Fruit fly (Drosophila melanogaster) whole organism, wandering third instar larva: ENCODE data around the gene CG13311.
A peak's percentile ranks its signal among the peaks of the same experiment; 100 is the strongest.

Source experiments
- Abd-B ChIP-seq: fragments of >200 bp; optimal IDR thresholded peaks from 2 replicates; lab custom pipeline; 2017; ENCODE audit warnings: missing biosample characterization, missing genetic modification characterization
- CG9705 ChIP-seq: fragments of 200-800 bp; sonication (Bioruptor generic); optimal IDR thresholded peaks from 2 replicates; lab custom pipeline; 2018; ENCODE audit warnings: missing biosample characterization, mild to moderate bottlenecking, missing genetic modification characterization
- CrebA ChIP-seq: fragments of 200-800 bp; sonication (Bioruptor generic); optimal IDR thresholded peaks from 2 replicates; lab custom pipeline; 2016; ENCODE audit warnings: missing biosample characterization, mild to moderate bottlenecking, missing genetic modification characterization, borderline replicate concordance
- Dif ChIP-seq: fragments of 200-275, 200-300 bp; sonication (Bioruptor generic); optimal IDR thresholded peaks from 2 replicates; lab custom pipeline; 2018; ENCODE audit warnings: missing biosample characterization, missing genetic modification characterization; ENCODE audit not compliant: partially characterized antibody
- GATAd ChIP-seq: sonication (Bioruptor generic); optimal IDR thresholded peaks from 2 replicates; lab custom pipeline; 2016; ENCODE audit warnings: missing biosample characterization, missing genetic modification characterization
- HLH106 ChIP-seq: fragments of 200-800 bp; optimal IDR thresholded peaks from 3 replicates; lab custom pipeline; 2019; ENCODE audit warnings: missing biosample characterization, mild to moderate bottlenecking, missing genetic modification characterization, moderate library complexity
- Hnf4 ChIP-seq: fragments of 200-800 bp; sonication (Bioruptor generic); optimal IDR thresholded peaks from 2 replicates; lab custom pipeline; 2016; ENCODE audit warnings: missing biosample characterization, mild to moderate bottlenecking, missing genetic modification characterization
- Hr78 ChIP-seq: fragments of >200 bp; optimal IDR thresholded peaks from 2 replicates; lab custom pipeline; 2017; ENCODE audit warnings: missing biosample characterization, missing genetic modification characterization
- Hr83 ChIP-seq: fragments of 200-300 bp; sonication (Bioruptor generic); optimal IDR thresholded peaks from 2 replicates; lab custom pipeline; 2016; ENCODE audit warnings: missing biosample characterization, mild to moderate bottlenecking, missing genetic modification characterization, moderate library complexity; ENCODE audit not compliant: poor library complexity, severe bottlenecking
- Jra ChIP-seq: sonication (Bioruptor generic); optimal IDR thresholded peaks from 2 replicates; lab custom pipeline; 2016; ENCODE audit warnings: missing biosample characterization, missing genetic modification characterization
- Mio ChIP-seq: sonication (Bioruptor generic); optimal IDR thresholded peaks from 2 replicates; lab custom pipeline; 2016; ENCODE audit warnings: missing biosample characterization, missing genetic modification characterization
- Myc ChIP-seq: fragments of >200 bp; optimal IDR thresholded peaks from 2 replicates; lab custom pipeline; 2017
- N ChIP-seq: fragments of >200 bp; optimal IDR thresholded peaks from 2 replicates; lab custom pipeline; 2018; ENCODE audit warnings: missing biosample characterization, missing external identifiers, missing genetic modification characterization
- OdsH ChIP-seq: fragments of 200-800 bp; sonication (Bioruptor generic); optimal IDR thresholded peaks from 2 replicates; lab custom pipeline; 2016; ENCODE audit warnings: missing biosample characterization, mild to moderate bottlenecking, missing genetic modification characterization
- Rel ChIP-seq, 2 experiments: fragments of 200-800 bp; sonication (Bioruptor generic) in 1 of 2; optimal IDR thresholded peaks; 2 replicates in 1 of 2; 3 replicates in 1 of 2; lab custom pipeline; 2016 to 2019; ENCODE audit warnings: mild to moderate bottlenecking in 2 of 2, missing biosample characterization in 2 of 2, missing genetic modification characterization in 2 of 2, moderate library complexity in 1 of 2
- Sp1 ChIP-seq: fragments of 200-800 bp; sonication (Bioruptor generic); optimal IDR thresholded peaks from 3 replicates; lab custom pipeline; 2019; ENCODE audit warnings: missing biosample characterization, mild to moderate bottlenecking, missing genetic modification characterization, moderate library complexity
- br ChIP-seq: fragments of 200-800 bp; sonication (Bioruptor generic); optimal IDR thresholded peaks from 2 replicates; lab custom pipeline; 2016; ENCODE audit warnings: missing biosample characterization, missing genetic modification characterization
- dl ChIP-seq, 2 experiments: fragments of 175-275, 200-275 bp in 1 of 2; fragments of 200-275 bp in 1 of 2; sonication (Bioruptor generic); optimal IDR thresholded peaks; lab custom pipeline; 2018; ENCODE audit warnings: mild to moderate bottlenecking in 2 of 2, missing biosample characterization in 2 of 2, missing genetic modification characterization in 2 of 2, moderate library complexity in 2 of 2; ENCODE audit not compliant: partially characterized antibody in 2 of 2, insufficient read depth in 1 of 2
- dmrt93B ChIP-seq: fragments of 200-800 bp; sonication (Bioruptor generic); optimal IDR thresholded peaks from 2 replicates; lab custom pipeline; 2018; ENCODE audit warnings: missing biosample characterization, mild to moderate bottlenecking, missing genetic modification characterization
- dsf ChIP-seq: sonication (Bioruptor generic); optimal IDR thresholded peaks from 2 replicates; lab custom pipeline; 2016; ENCODE audit warnings: missing biosample characterization, missing genetic modification characterization, borderline replicate concordance
- ey ChIP-seq: fragments of 200-800 bp; sonication (Bioruptor generic); optimal IDR thresholded peaks from 2 replicates; lab custom pipeline; 2016; ENCODE audit warnings: missing biosample characterization, missing genetic modification characterization
- foxo ChIP-seq, 2 experiments: fragments of 200-800 bp; sonication (Bioruptor generic); optimal IDR thresholded peaks; 2 replicates in 1 of 2; 3 replicates in 1 of 2; lab custom pipeline; 2016 to 2017; ENCODE audit warnings: missing biosample characterization in 2 of 2, missing genetic modification characterization in 2 of 2
- fru ChIP-seq: fragments of 200-800 bp; sonication (Bioruptor generic); optimal IDR thresholded peaks from 3 replicates; lab custom pipeline; 2016; ENCODE audit warnings: missing biosample characterization, mild to moderate bottlenecking, missing genetic modification characterization
- h ChIP-seq: fragments of 200-800 bp; sonication (Bioruptor generic); optimal IDR thresholded peaks from 3 replicates; lab custom pipeline; 2016; ENCODE audit warnings: missing biosample characterization, mild to moderate bottlenecking, missing genetic modification characterization
- pan ChIP-seq: fragments of >200 bp; optimal IDR thresholded peaks from 2 replicates; lab custom pipeline; 2017
- psq ChIP-seq: fragments of 200-800 bp; sonication (Bioruptor generic); optimal IDR thresholded peaks from 3 replicates; lab custom pipeline; 2017; ENCODE audit warnings: missing biosample characterization, mild to moderate bottlenecking, missing genetic modification characterization, moderate library complexity
- rgr ChIP-seq: fragments of 200-800 bp; sonication (Bioruptor generic); optimal IDR thresholded peaks from 3 replicates; lab custom pipeline; 2016; ENCODE audit warnings: missing biosample characterization, mild to moderate bottlenecking, missing genetic modification characterization
- sage ChIP-seq: fragments of 200-800 bp; sonication (Bioruptor generic); optimal IDR thresholded peaks from 2 replicates; lab custom pipeline; 2016; ENCODE audit warnings: missing biosample characterization, mild to moderate bottlenecking, missing genetic modification characterization
- sv ChIP-seq: fragments of 200-800 bp; sonication (Bioruptor generic); optimal IDR thresholded peaks from 3 replicates; lab custom pipeline; 2016; ENCODE audit warnings: missing biosample characterization, missing genetic modification characterization
- usp ChIP-seq: fragments of >200 bp; optimal IDR thresholded peaks from 2 replicates; lab custom pipeline; 2017; ENCODE audit warnings: missing biosample characterization, missing genetic modification characterization
- woc ChIP-seq: sonication (Bioruptor generic); optimal IDR thresholded peaks from 2 replicates; lab custom pipeline; 2016; ENCODE audit warnings: missing biosample characterization, mild to moderate bottlenecking, missing genetic modification characterization

The CG13311 gene

DNA sequence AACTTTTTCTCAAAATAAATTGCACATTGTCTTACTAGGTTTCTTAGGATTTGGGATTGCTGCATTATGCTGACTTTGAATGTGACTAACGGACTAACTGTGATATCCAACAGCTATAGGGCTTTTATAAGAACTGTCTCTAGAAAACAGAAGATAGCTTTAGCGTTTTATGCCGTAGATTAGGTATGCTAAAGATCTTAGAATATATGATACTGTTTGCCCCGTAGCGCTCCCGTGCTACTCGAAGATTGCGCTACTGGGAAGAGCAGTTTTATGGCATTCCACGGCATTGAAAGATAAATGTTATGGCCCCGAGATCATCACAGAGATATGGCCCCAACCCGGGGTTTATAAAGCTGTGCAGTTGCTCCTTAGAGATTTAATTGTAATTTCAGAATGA is at the start of gene CG13311, which contains the start of gene CG34426:
TSS of gene CG13311 (minus strand) at position 101 of the 400 bp plus-strand sequence.
TSS of gene CG34426 (plus strand) at position 400 of the 400 bp plus-strand sequence.
- TF ChIP-seq sage (GFP tag; lab: Kevin White, UChicago) (no peak), Hnf4 (GFP tag; lab: Kevin White, UChicago) (no peak), Sp1 (GFP tag; lab: Kevin White, UChicago) (no peak), Abd-B (no peak), sv (GFP tag; lab: Kevin White, UChicago) (no peak), rgr (GFP tag; lab: Kevin White, UChicago) (no peak), Dif (GFP tag; lab: Kevin White, UChicago) (no peak), dl (GFP tag; optimal IDR thresholded peaks at IDR 0.05; lab: Kevin White, UChicago; ENCODE audit: insufficient read depth in 1 of 2, partially characterized antibody in 2 of 2) (no peak), GATAd (no peak), h (GFP tag; lab: Kevin White, UChicago) (no peak), Myc (no peak), br (no peak), N (GFP tag; lab: Kevin White, UChicago) (no peak), foxo (GFP tag; optimal IDR thresholded peaks at IDR 0.05; lab: Kevin White, UChicago) (no peak), psq (no peak), CG9705 (GFP tag; lab: Kevin White, UChicago) (no peak)

DNA sequence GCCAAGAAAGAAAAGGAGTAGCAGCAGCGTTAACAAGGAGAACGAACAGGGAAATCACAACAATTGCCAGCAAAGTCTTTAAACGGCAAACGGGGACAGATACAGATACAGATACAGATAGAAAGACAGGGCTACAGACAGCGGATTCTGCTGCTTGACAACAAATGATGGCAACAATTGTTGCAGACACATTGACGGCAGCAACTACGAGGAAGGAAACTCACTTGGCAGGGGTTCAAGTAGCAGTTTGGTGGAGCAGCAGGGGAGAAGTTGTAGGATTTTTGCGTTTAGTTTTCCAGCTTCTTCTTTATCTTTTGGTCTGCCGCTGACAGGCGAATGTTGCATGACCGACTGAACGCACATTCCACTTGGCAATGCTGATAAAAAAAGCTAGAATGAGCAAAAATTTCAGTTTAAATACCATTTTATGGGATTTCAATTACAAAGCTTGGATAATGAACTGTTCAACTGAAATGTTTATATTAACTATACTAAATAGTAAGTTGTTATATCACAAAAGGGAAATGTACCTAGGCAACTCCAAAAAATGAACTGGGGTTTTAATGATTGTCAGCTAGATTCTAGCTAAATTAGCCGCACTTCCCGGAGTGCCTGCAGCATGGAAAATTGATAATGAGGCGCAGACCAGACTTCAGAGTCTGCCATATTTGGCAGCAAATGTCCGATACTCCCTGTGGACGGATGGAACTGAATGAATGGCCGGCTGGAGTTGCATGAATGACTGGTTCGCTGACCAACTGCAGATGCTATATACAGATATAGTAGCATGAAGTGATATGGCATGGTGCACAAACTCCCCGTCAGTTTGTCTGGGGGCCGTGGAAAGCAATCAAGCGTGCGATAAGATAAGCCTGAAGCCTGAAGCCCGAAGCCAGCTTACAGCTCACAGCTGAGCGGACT is 49.1 kb upstream of the CG13311 start:
- no peak for TF ChIP-seq pan
- no peak for TF ChIP-seq HLH106 (tag; lab: Kevin White, UChicago)

DNA sequence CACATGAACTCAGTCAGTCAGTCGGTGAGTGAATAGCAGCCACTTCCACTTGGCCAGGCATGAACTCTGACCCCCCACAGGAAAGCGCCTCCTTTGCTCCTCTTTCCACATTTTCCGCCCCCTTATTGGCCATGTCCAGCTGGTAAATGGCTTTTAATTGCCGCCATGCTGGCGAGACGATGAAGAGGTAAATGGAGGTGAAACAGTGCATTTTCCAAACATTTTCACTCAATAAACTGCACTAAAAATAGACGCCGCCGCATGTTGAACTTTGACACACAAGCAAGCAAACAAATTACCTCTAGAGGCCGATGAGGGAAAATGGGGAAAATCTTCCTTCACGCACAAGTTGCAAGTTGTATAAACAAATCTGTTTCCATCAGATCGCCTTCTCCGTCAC is 47.9 kb upstream of the CG13311 start:
- TF ChIP-seq Dif (GFP tag; lab: Kevin White, UChicago) (no peak), sv (GFP tag; lab: Kevin White, UChicago) (no peak), dmrt93B (GFP tag; lab: Kevin White, UChicago) (no peak), CrebA (no peak), Sp1 (GFP tag; lab: Kevin White, UChicago) (no peak), Mio (GFP tag; lab: Kevin White, UChicago) (no peak)

DNA sequence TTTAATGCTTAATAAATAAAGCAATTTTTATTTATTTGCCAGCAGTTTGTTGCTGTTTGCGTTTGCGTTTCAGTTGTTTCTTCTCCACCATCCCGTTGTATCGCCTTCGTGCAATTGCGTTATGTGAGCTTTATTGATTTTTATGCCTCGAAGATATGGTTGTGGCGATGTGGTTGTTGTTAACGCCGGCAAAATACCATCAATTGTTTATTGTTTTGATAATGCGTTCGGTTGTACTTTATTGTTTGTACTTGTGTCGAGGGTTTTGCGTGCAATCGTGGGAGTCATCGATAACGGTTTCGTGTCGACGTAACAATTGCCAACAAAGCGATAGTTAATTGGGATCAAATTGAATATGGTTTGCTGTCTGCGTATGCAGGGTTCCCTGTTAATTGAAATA is 40.4 kb upstream of the CG13311 start:
- no peak for TF ChIP-seq Myc
- no peak for TF ChIP-seq dl (GFP tag; optimal IDR thresholded peaks at IDR 0.05; lab: Kevin White, UChicago; ENCODE audit: insufficient read depth in 1 of 2, partially characterized antibody in 2 of 2)
- peak; percentile 5 for TF ChIP-seq CrebA
- no peak for TF ChIP-seq Jra
- no peak for TF ChIP-seq Abd-B
- no peak for TF ChIP-seq Mio (GFP tag; lab: Kevin White, UChicago)
- no peak for TF ChIP-seq OdsH (GFP tag; lab: Kevin White, UChicago)
- TF ChIP-seq usp (GFP tag; lab: Kevin White, UChicago), result no peak
- no peak for TF ChIP-seq Hr78 (GFP tag; lab: Kevin White, UChicago)
- TF ChIP-seq rgr (GFP tag; lab: Kevin White, UChicago), result no peak
- TF ChIP-seq Hr83, result no peak
- TF ChIP-seq dsf (GFP tag; lab: Kevin White, UChicago), result no peak
- TF ChIP-seq N (GFP tag; lab: Kevin White, UChicago), result no peak
- no peak for TF ChIP-seq Rel (GFP tag; optimal IDR thresholded peaks at IDR 0.05; lab: Kevin White, UChicago)
- peak; percentile 74 for TF ChIP-seq Rel (tag; optimal IDR thresholded peaks at IDR 0.05; lab: Kevin White, UChicago)
- TF ChIP-seq h (GFP tag; lab: Kevin White, UChicago), result no peak
- TF ChIP-seq foxo (GFP tag; optimal IDR thresholded peaks at IDR 0.05; lab: Kevin White, UChicago), result no peak

DNA sequence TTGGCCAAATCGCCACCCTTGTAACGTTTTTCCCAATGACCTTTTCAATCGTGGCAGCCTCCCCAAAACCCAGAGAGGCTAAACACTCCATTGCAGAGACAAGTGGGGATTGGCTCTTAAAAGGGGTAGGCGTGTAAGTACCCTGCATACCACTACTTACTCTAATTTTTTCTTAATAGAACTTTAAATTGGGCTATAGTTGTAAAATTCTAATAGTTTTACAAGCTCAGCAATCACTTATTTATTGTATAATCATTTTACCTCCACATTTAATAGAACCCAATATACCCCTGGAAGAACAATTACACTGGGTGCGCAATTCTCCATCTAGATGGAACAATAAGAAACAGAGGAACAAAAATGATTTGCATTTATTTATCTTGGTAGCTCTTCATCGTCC is 39.8 kb upstream of the CG13311 start:
- TF ChIP-seq dl (GFP tag; optimal IDR thresholded peaks at IDR 0.05; lab: Kevin White, UChicago; ENCODE audit: insufficient read depth in 1 of 2, partially characterized antibody in 2 of 2), result no peak
- TF ChIP-seq usp (GFP tag; lab: Kevin White, UChicago), result no peak
- peak; percentile 67 for TF ChIP-seq ey (GFP tag; lab: Kevin White, UChicago)
- TF ChIP-seq OdsH (GFP tag; lab: Kevin White, UChicago), result peak; percentile 67
- TF ChIP-seq Sp1 (GFP tag; lab: Kevin White, UChicago), result peak; percentile 26
- no peak for TF ChIP-seq sage (GFP tag; lab: Kevin White, UChicago)
- TF ChIP-seq rgr (GFP tag; lab: Kevin White, UChicago), result peak; percentile 70
- peak; percentile 60 for TF ChIP-seq HLH106 (tag; lab: Kevin White, UChicago)
- no peak for TF ChIP-seq Dif (GFP tag; lab: Kevin White, UChicago)
- TF ChIP-seq GATAd, result no peak
- peak; percentile 27 for TF ChIP-seq br
- peak; percentile 41 for TF ChIP-seq psq
- TF ChIP-seq sv (GFP tag; lab: Kevin White, UChicago), result peak; percentile 38
- peak; percentile 42 for TF ChIP-seq woc (GFP tag; lab: Kevin White, UChicago)
- peak; percentile 76 for TF ChIP-seq h (GFP tag; lab: Kevin White, UChicago)
- TF ChIP-seq foxo (GFP tag; optimal IDR thresholded peaks at IDR 0.05; lab: Kevin White, UChicago), result peak in 1 of 2 experiments; percentile 74
- TF ChIP-seq Myc, result no peak
- peak; percentile 23 for TF ChIP-seq Hnf4 (GFP tag; lab: Kevin White, UChicago)
- peak; percentile 66 for TF ChIP-seq fru (GFP tag; lab: Kevin White, UChicago)
- TF ChIP-seq, all 38 proteins: peak for 13
